Worm (Caenorhabditis elegans): ENCODE results near the gene F31F6.1.
A peak's percentile ranks its signal among the peaks of the same experiment; 100 is the strongest.

The F31F6.1 gene

DNA sequence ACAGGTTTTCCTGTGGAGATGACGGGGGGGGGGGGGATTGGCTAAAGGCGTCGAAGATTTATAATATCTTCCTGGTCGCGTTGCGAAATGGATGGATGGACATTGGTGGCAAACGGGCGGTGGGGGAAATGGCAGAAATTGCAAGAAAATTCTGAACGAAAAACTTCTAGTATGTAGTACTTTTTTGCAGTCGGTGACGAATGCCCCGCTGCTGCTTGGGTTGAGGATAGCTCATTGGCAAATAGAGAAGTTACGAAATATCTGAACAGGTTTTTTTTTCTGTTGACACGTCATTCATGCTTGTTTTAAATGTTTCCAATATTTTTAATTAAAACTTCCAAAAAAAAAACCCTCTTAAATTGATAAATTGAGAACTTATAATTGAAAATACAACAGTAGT lies 48.6 kb downstream of the F31F6.1 start:
- TF ChIP-seq tbx-37 (GFP tag; conservative IDR thresholded peaks at IDR 0.05) (no peak), scrt-1 (GFP tag; IDR thresholded peaks at IDR 0.05) (no peak), hnd-1 (tag; optimal IDR thresholded peaks at IDR 0.05) (no peak), hmbx-1 (tag; optimal IDR thresholded peaks at IDR 0.05) (no peak), pes-1 (GFP tag; IDR thresholded peaks at IDR 0.05) (no peak), ets-7 (tag; optimal IDR thresholded peaks at IDR 0.05) (no peak), ceh-13 (GFP tag; optimal IDR thresholded peaks at IDR 0.05) (no peak), ama-1 (optimal IDR thresholded peaks at IDR 0.05) (no peak), flt-1 (GFP tag; IDR thresholded peaks at IDR 0.05) (no peak), tbx-11 (GFP tag; IDR thresholded peaks at IDR 0.05) (no peak), hmg-4 (GFP tag; optimal IDR thresholded peaks at IDR 0.05) (no peak), aly-1 (tag; optimal IDR thresholded peaks at IDR 0.05) (no peak), tra-4 (tag; optimal IDR thresholded peaks at IDR 0.05) (no peak), ceh-36 (tag; optimal IDR thresholded peaks at IDR 0.05) (no peak), B0310.2 (tag; optimal IDR thresholded peaks at IDR 0.05) (no peak), sea-1 (GFP tag; conservative IDR thresholded peaks at IDR 0.05) (no peak)

DNA sequence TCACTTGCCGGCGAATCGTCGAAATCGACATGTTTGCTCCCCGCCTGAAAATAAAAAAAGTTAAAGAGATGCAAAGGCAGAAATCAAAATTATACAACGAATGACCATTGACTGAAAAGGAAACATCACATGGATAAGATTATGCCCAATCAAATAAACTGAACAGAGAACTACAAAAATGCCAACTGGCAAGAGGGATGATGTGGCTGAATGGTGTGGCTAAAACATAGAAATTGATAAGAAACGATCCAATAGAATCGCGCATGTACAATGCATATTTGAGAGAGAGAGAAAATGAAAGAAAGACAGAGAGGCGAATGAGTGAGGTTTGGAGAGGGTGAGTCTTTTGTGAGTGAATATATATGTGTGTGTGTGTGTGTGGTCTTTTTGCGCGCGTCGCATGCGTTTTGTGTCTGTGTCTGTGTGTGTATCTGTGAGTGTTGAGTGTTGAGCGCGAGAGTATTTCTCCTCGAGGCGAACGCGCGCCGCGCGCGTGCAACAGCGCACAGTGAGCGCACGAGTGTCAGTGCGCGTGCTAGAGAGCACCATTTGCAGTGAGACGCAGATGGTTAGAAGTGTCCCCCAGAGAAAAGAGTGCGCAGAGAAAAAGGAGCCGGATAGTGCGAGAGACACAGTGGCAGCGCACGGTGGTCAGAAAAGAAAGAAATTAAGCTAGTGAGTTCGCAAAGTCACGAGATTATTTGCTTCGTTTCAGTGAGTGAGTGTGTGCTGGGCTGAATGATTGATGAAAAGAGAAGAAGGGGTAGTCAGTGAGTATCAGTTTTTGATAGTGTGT lies 49.4 kb downstream of the F31F6.1 start, which contains the start of gene epn-1:
Gene epn-1, minus strand, starts transcription at position 51 of the 796 bp plus-strand sequence.
- TF ChIP-seq tbx-11 (GFP tag; IDR thresholded peaks at IDR 0.05): no peak
- 0 out of 2 replicates have a peak, but pooled peaks have one; percentile 57 for TF ChIP-seq sea-1 (GFP tag; conservative IDR thresholded peaks at IDR 0.05)
- TF ChIP-seq ceh-13 (GFP tag; optimal IDR thresholded peaks at IDR 0.05): peak; percentile 41
- TF ChIP-seq tra-4 (tag; optimal IDR thresholded peaks at IDR 0.05): no peak
- peak; percentile 87 for TF ChIP-seq hmg-4 (GFP tag; optimal IDR thresholded peaks at IDR 0.05)
- peak; percentile 59 for TF ChIP-seq ets-7 (tag; optimal IDR thresholded peaks at IDR 0.05)
- TF ChIP-seq tbx-37 (GFP tag; conservative IDR thresholded peaks at IDR 0.05): 0 out of 2 replicates have a peak, but pooled peaks have one; percentile 16
- TF ChIP-seq flt-1 (GFP tag; IDR thresholded peaks at IDR 0.05): 0 out of 2 replicates have a peak, but pooled peaks have one; percentile 24
- TF ChIP-seq pes-1 (GFP tag; IDR thresholded peaks at IDR 0.05): peak; percentile 39
- TF ChIP-seq aly-1 (tag; optimal IDR thresholded peaks at IDR 0.05): peak; percentile 42
- TF ChIP-seq F13C5.2 (tag; optimal IDR thresholded peaks at IDR 0.05): peak; percentile 78
- TF ChIP-seq ama-1 (optimal IDR thresholded peaks at IDR 0.05): no peak
- peak; percentile 46 for TF ChIP-seq B0310.2 (tag; optimal IDR thresholded peaks at IDR 0.05)
- peak; percentile 18 for TF ChIP-seq ceh-36 (tag; optimal IDR thresholded peaks at IDR 0.05)
- no peak for TF ChIP-seq hmbx-1 (tag; optimal IDR thresholded peaks at IDR 0.05)
